Worm (Caenorhabditis elegans) whole organism, mixed stage, embryonic: ENCODE data around the gene C07G3.10.

Experiments used
- M03D4.4 ChIP-seq: sonication (generic microtip); optimal IDR thresholded peaks from 2 replicates; lab custom pipeline; 2017; ENCODE audit warnings: mild to moderate bottlenecking, missing genetic modification characterization, missing compliant biosample characterization
- bed-3 ChIP-seq: fragments of 200-800 bp; sonication (Bioruptor generic); optimal IDR thresholded peaks from 3 replicates; lab custom pipeline; 2018; ENCODE audit warnings: mild to moderate bottlenecking, missing genetic modification characterization, moderate library complexity, missing compliant biosample characterization
- blmp-1 ChIP-seq: fragments of 150-350 bp; optimal IDR thresholded peaks from 2 replicates; lab custom pipeline; 2014; ENCODE audit warnings: missing biosample characterization, missing genetic modification characterization
- ceh-39 ChIP-seq: fragments of 150-350 bp; optimal IDR thresholded peaks from 2 replicates; lab custom pipeline; 2014; ENCODE audit warnings: missing biosample characterization, missing genetic modification characterization
- ceh-83 ChIP-seq: fragments of 200-800 bp; sonication (Bioruptor generic); optimal IDR thresholded peaks from 2 replicates; lab custom pipeline; 2018; ENCODE audit warnings: mild to moderate bottlenecking, missing genetic modification characterization, missing compliant biosample characterization
- ces-1 ChIP-seq: fragments of 150-350 bp; optimal IDR thresholded peaks from 2 replicates; lab custom pipeline; 2014; ENCODE audit warnings: missing biosample characterization, missing genetic modification reagents, missing genetic modification characterization
- drap-1 ChIP-seq: fragments of 200-800 bp; sonication (Bioruptor generic); optimal IDR thresholded peaks from 3 replicates; lab custom pipeline; 2018; ENCODE audit warnings: mild to moderate bottlenecking, missing genetic modification characterization, missing compliant biosample characterization
- elt-1 ChIP-seq: sonication (generic microtip); optimal IDR thresholded peaks from 2 replicates; lab custom pipeline; 2017; ENCODE audit warnings: missing genetic modification characterization, mild to moderate bottlenecking, missing compliant biosample characterization, antibody characterized with exemption, moderate library complexity, borderline replicate concordance; ENCODE audit not compliant: insufficient read depth
- elt-3 ChIP-seq: fragments of 150-350 bp; optimal IDR thresholded peaks from 2 replicates; lab custom pipeline; 2014; ENCODE audit warnings: missing biosample characterization, missing genetic modification characterization
- flh-1 ChIP-seq: fragments of 200-800 bp; sonication (Bioruptor generic); optimal IDR thresholded peaks from 2 replicates; lab custom pipeline; 2018; ENCODE audit warnings: mild to moderate bottlenecking, missing genetic modification characterization, moderate library complexity, missing compliant biosample characterization
- ham-2 ChIP-seq: fragments of 200-800 bp; sonication (Bioruptor generic); optimal IDR thresholded peaks from 2 replicates; lab custom pipeline; 2018; ENCODE audit warnings: mild to moderate bottlenecking, missing genetic modification characterization, missing compliant biosample characterization
- hlh-1 ChIP-seq: fragments of 150-350 bp; optimal IDR thresholded peaks from 2 replicates; lab custom pipeline; 2014; ENCODE audit warnings: missing biosample characterization, missing genetic modification reagents, missing genetic modification characterization
- lin-13 ChIP-seq: fragments of 150-350 bp; optimal IDR thresholded peaks from 2 replicates; lab custom pipeline; 2014; ENCODE audit warnings: missing biosample characterization, missing genetic modification characterization
- lin-32 ChIP-seq: fragments of 200-800 bp; sonication (Bioruptor generic); optimal IDR thresholded peaks from 2 replicates; lab custom pipeline; 2018; ENCODE audit warnings: mild to moderate bottlenecking, missing genetic modification characterization, missing compliant biosample characterization
- lsy-2 ChIP-seq: fragments of 150-350 bp; optimal IDR thresholded peaks from 2 replicates; lab custom pipeline; 2014; ENCODE audit warnings: missing biosample characterization, missing genetic modification characterization
- mab-5 ChIP-seq: fragments of 150-350 bp; optimal IDR thresholded peaks from 2 replicates; lab custom pipeline; 2014; ENCODE audit warnings: missing biosample characterization, missing genetic modification characterization
- mep-1 ChIP-seq: fragments of 150-350 bp; optimal IDR thresholded peaks from 2 replicates; lab custom pipeline; 2017; ENCODE audit warnings: missing biosample characterization, missing genetic modification reagents, missing genetic modification characterization, inconsistent platforms
- mls-2 ChIP-seq: sonication (generic microtip); optimal IDR thresholded peaks from 2 replicates; lab custom pipeline; 2016; ENCODE audit warnings: mild to moderate bottlenecking, missing genetic modification characterization, moderate library complexity, missing compliant biosample characterization
- nhr-12 ChIP-seq: fragments of 150-350 bp; optimal IDR thresholded peaks from 2 replicates; lab custom pipeline; 2014; ENCODE audit warnings: missing biosample characterization, missing genetic modification characterization
- nhr-2 ChIP-seq: fragments of 150-350 bp; optimal IDR thresholded peaks from 2 replicates; lab custom pipeline; 2014; ENCODE audit warnings: missing biosample characterization, missing genetic modification characterization
- nhr-237 ChIP-seq: fragments of 150-350 bp; optimal IDR thresholded peaks from 2 replicates; lab custom pipeline; 2014; ENCODE audit warnings: missing biosample characterization, missing genetic modification characterization
- nhr-28 ChIP-seq: fragments of 150-350 bp; optimal IDR thresholded peaks from 2 replicates; lab custom pipeline; 2014; ENCODE audit warnings: missing biosample characterization, missing genetic modification characterization
- nhr-76 ChIP-seq: sonication (generic microtip); optimal IDR thresholded peaks from 2 replicates; lab custom pipeline; 2017; ENCODE audit warnings: missing biosample characterization, missing genetic modification characterization
- pha-4 ChIP-seq: fragments of 150-350 bp; optimal IDR thresholded peaks from 2 replicates; lab custom pipeline; 2018; ENCODE audit warnings: missing biosample characterization, missing genetic modification reagents, missing genetic modification characterization
- sem-2 ChIP-seq: fragments of 200-800 bp; sonication (Bioruptor generic); optimal IDR thresholded peaks from 2 replicates; lab custom pipeline; 2018; ENCODE audit warnings: mild to moderate bottlenecking, missing genetic modification characterization, missing compliant biosample characterization
- snpc-4 ChIP-seq: fragments of 150-350 bp; optimal IDR thresholded peaks from 2 replicates; lab custom pipeline; 2014; ENCODE audit warnings: missing biosample characterization, missing genetic modification characterization
- sptf-1 ChIP-seq: sonication (generic microtip); optimal IDR thresholded peaks from 2 replicates; lab custom pipeline; 2017; ENCODE audit warnings: mild to moderate bottlenecking, missing genetic modification characterization, moderate library complexity, missing compliant biosample characterization
- tbx-8 ChIP-seq: fragments of 200-800 bp; sonication (Bioruptor generic); optimal IDR thresholded peaks from 2 replicates; lab custom pipeline; 2018; ENCODE audit warnings: mild to moderate bottlenecking, missing genetic modification characterization, moderate library complexity, missing compliant biosample characterization
- unc-120 ChIP-seq: sonication (generic microtip); optimal IDR thresholded peaks from 2 replicates; lab custom pipeline; 2017; ENCODE audit warnings: missing genetic modification characterization, missing compliant biosample characterization; ENCODE audit not compliant: poor library complexity, severe bottlenecking
- unc-39 ChIP-seq: fragments of 150-350 bp; optimal IDR thresholded peaks from 2 replicates; lab custom pipeline; 2014; ENCODE audit warnings: missing biosample characterization, missing genetic modification characterization
- unc-62 ChIP-seq: fragments of 150-350 bp; optimal IDR thresholded peaks from 2 replicates; lab custom pipeline; 2014; ENCODE audit warnings: missing biosample characterization, missing genetic modification reagents, missing genetic modification characterization
- zip-8 ChIP-seq: fragments of 150-350 bp; optimal IDR thresholded peaks from 2 replicates; lab custom pipeline; 2014; ENCODE audit warnings: missing biosample characterization, missing genetic modification characterization
- ztf-11 ChIP-seq: fragments of 150-350 bp; optimal IDR thresholded peaks from 2 replicates; lab custom pipeline; 2014; ENCODE audit warnings: missing biosample characterization, missing genetic modification characterization

Gene C07G3.10

ce11 chrV:3468436-3468835 is 33.7 kb upstream of the C07G3.10 start, which contains the start of gene gst-33:
Gene gst-33 (minus strand): TSS chrV:3468562.
- no peak for TF ChIP-seq mep-1
- no peak for TF ChIP-seq unc-120
- no peak for TF ChIP-seq elt-3 (tag; lab: Kevin White, UChicago)
- no peak for TF ChIP-seq mls-2 (tag; lab: Kevin White, UChicago)
- TF ChIP-seq nhr-76 (tag; lab: Kevin White, UChicago), result no peak
- TF ChIP-seq snpc-4, result no peak
- TF ChIP-seq zip-8, result no peak
- TF ChIP-seq unc-39 (tag; lab: Kevin White, UChicago), result no peak
- TF ChIP-seq bed-3 (GFP tag; lab: Kevin White, UChicago), result no peak
- no peak for TF ChIP-seq blmp-1 (tag; lab: Kevin White, UChicago)
- no peak for TF ChIP-seq sptf-1 (tag; lab: Kevin White, UChicago)
- TF ChIP-seq elt-1 (tag; lab: Kevin White, UChicago), result no peak
- TF ChIP-seq mab-5 (tag; lab: Kevin White, UChicago), result no peak
- no peak for TF ChIP-seq sem-2 (GFP tag; lab: Kevin White, UChicago)
- no peak for TF ChIP-seq hlh-1
- no peak for TF ChIP-seq nhr-237 (tag; lab: Kevin White, UChicago)
- TF ChIP-seq ztf-11 (tag; lab: Kevin White, UChicago), result no peak

DNA sequence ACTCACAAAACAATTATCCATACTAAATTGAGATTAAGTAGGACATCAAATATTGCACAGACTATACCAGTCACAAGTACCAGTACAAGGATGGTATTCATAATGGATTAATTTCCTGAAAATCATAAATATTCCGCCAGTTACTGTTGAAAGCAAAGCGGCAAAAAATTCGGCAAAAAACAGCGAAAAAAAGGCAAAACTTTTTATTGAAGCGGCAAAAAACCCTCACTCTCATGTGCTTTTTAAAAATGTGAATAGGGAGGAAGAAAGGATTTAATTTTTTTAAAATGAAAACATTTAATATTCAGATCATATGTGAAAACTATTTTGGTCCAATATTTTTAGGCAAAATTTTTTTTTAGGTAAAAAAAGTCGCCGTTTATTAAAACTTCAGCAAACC is 31.3 kb upstream of the C07G3.10 start, which contains the start of gene srbc-29:
srbc-29 (minus strand) TSS at position 101 of the 400 bp plus-strand sequence.
- TF ChIP-seq bed-3 (GFP tag; lab: Kevin White, UChicago) (no peak), nhr-12 (no peak), mep-1 (no peak), ceh-39 (tag; lab: Kevin White, UChicago) (no peak), sem-2 (GFP tag; lab: Kevin White, UChicago) (no peak), mls-2 (tag; lab: Kevin White, UChicago) (no peak), ztf-11 (tag; lab: Kevin White, UChicago) (no peak), snpc-4 (no peak), pha-4 (tag; lab: Kevin White, UChicago) (no peak), ceh-83 (GFP tag; lab: Kevin White, UChicago) (no peak), blmp-1 (tag; lab: Kevin White, UChicago) (no peak), nhr-76 (tag; lab: Kevin White, UChicago) (no peak), tbx-8 (GFP tag; lab: Kevin White, UChicago) (no peak)

DNA sequence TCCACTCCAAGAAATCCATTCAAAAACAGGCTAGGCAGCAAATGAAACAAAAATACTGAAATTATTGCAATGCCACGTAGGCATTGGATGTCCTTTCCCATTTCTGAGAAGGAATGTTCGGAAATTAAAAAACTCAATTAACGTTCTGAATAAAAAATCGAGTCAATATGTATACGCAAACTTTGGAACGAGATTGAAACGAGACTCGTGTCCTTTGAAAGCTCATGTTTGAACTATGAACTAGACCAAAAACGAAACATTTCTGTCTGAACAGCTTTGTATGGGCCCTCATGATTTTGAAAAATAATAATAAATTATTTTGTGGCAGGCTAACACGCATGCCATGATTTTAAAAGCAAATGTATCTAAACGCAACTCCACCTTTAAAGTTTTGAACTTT is 27.1 kb upstream of the C07G3.10 start, which contains the start of gene oac-2:
oac-2 (minus strand) TSS at position 101 of the 400 bp plus-strand sequence.
- no peak for TF ChIP-seq ces-1 (GFP tag; lab: Kevin White, UChicago)
- TF ChIP-seq nhr-237 (tag; lab: Kevin White, UChicago), result no peak
- TF ChIP-seq nhr-12, result no peak

DNA sequence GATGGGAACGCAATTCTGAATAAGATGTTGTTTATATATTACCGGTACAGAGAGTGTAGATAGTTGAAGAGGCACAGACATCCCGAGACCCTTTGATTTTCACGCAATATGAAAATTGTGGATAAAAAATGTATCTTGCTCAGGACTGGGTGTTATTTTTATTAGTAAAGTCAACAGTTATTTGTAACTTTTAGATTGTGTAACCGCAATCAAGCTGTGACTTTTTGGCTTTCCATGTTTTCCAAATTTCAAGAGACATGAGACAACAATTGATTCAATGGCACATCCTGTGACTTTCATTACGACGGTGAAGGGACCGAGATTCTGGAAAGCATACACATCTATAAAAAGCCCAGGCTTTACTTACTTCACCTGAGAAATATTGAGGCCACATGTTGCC is 25.9 kb upstream of the C07G3.10 start:
- no peak for TF ChIP-seq flh-1 (GFP tag; lab: Kevin White, UChicago)
- no peak for TF ChIP-seq snpc-4
- TF ChIP-seq nhr-76 (tag; lab: Kevin White, UChicago), result no peak
- TF ChIP-seq ztf-11 (tag; lab: Kevin White, UChicago), result no peak
- TF ChIP-seq blmp-1 (tag; lab: Kevin White, UChicago), result no peak
- no peak for TF ChIP-seq drap-1 (GFP tag; lab: Kevin White, UChicago)
- no peak for TF ChIP-seq nhr-2
- no peak for TF ChIP-seq nhr-28 (tag; lab: Kevin White, UChicago)
- TF ChIP-seq mls-2 (tag; lab: Kevin White, UChicago), result no peak
- no peak for TF ChIP-seq ceh-83 (GFP tag; lab: Kevin White, UChicago)
- no peak for TF ChIP-seq M03D4.4 (tag; lab: Kevin White, UChicago)
- TF ChIP-seq ces-1 (GFP tag; lab: Kevin White, UChicago), result no peak
- no peak for TF ChIP-seq tbx-8 (GFP tag; lab: Kevin White, UChicago)
- no peak for TF ChIP-seq ceh-39 (tag; lab: Kevin White, UChicago)
- no peak for TF ChIP-seq unc-62 (GFP tag; lab: Kevin White, UChicago)
- no peak for TF ChIP-seq hlh-1
- no peak for TF ChIP-seq nhr-12
- TF ChIP-seq lin-32 (GFP tag; lab: Kevin White, UChicago), result no peak
- TF ChIP-seq, all 35 proteins: peak for 0

ce11 chrV:3477496-3477895 is 24.6 kb upstream of the C07G3.10 start, which contains the start of gene srbc-31:
Gene srbc-31 (minus strand): TSS chrV:3477596.
- TF ChIP-seq zip-8 (no peak), unc-62 (GFP tag; lab: Kevin White, UChicago) (no peak), lin-13 (tag; lab: Kevin White, UChicago) (no peak), nhr-237 (tag; lab: Kevin White, UChicago) (no peak), lsy-2 (tag; lab: Kevin White, UChicago) (no peak), lin-32 (GFP tag; lab: Kevin White, UChicago) (no peak), nhr-12 (no peak), ham-2 (GFP tag; lab: Kevin White, UChicago) (no peak), ceh-83 (GFP tag; lab: Kevin White, UChicago) (no peak), mls-2 (tag; lab: Kevin White, UChicago) (no peak)
- TF ChIP-seq, all 35 proteins: peak for 0
